Worm (Caenorhabditis elegans) whole organism, mixed stage, embryonic: Measurements from ENCODE around the gene fbxb-22.

ENCODE experiments used
- M03D4.4 ChIP-seq: sonication (generic microtip); optimal IDR thresholded peaks from 2 replicates; lab custom pipeline; 2017; ENCODE audit warnings: mild to moderate bottlenecking, missing genetic modification characterization, missing compliant biosample characterization
- bed-3 ChIP-seq: fragments of 200-800 bp; sonication (Bioruptor generic); optimal IDR thresholded peaks from 3 replicates; lab custom pipeline; 2018; ENCODE audit warnings: mild to moderate bottlenecking, missing genetic modification characterization, moderate library complexity, missing compliant biosample characterization
- blmp-1 ChIP-seq: fragments of 150-350 bp; optimal IDR thresholded peaks from 2 replicates; lab custom pipeline; 2014; ENCODE audit warnings: missing biosample characterization, missing genetic modification characterization
- ceh-39 ChIP-seq: fragments of 150-350 bp; optimal IDR thresholded peaks from 2 replicates; lab custom pipeline; 2014; ENCODE audit warnings: missing biosample characterization, missing genetic modification characterization
- ceh-43 ChIP-seq: fragments of 200-800 bp; sonication (Bioruptor generic); optimal IDR thresholded peaks from 2 replicates; lab custom pipeline; 2018; ENCODE audit warnings: mild to moderate bottlenecking, missing genetic modification characterization, moderate library complexity, missing compliant biosample characterization
- ceh-83 ChIP-seq: fragments of 200-800 bp; sonication (Bioruptor generic); optimal IDR thresholded peaks from 2 replicates; lab custom pipeline; 2018; ENCODE audit warnings: mild to moderate bottlenecking, missing genetic modification characterization, missing compliant biosample characterization
- ces-1 ChIP-seq: fragments of 150-350 bp; optimal IDR thresholded peaks from 2 replicates; lab custom pipeline; 2014; ENCODE audit warnings: missing biosample characterization, missing genetic modification reagents, missing genetic modification characterization
- cnd-1 ChIP-seq: fragments of 200-800 bp; sonication (Bioruptor generic); optimal IDR thresholded peaks from 2 replicates; lab custom pipeline; 2018; ENCODE audit warnings: mild to moderate bottlenecking, missing genetic modification characterization, missing compliant biosample characterization
- drap-1 ChIP-seq: fragments of 200-800 bp; sonication (Bioruptor generic); optimal IDR thresholded peaks from 3 replicates; lab custom pipeline; 2018; ENCODE audit warnings: mild to moderate bottlenecking, missing genetic modification characterization, missing compliant biosample characterization
- elt-1 ChIP-seq: sonication (generic microtip); optimal IDR thresholded peaks from 2 replicates; lab custom pipeline; 2017; ENCODE audit warnings: missing genetic modification characterization, mild to moderate bottlenecking, missing compliant biosample characterization, antibody characterized with exemption, moderate library complexity, borderline replicate concordance; ENCODE audit not compliant: insufficient read depth
- elt-3 ChIP-seq: fragments of 150-350 bp; optimal IDR thresholded peaks from 2 replicates; lab custom pipeline; 2014; ENCODE audit warnings: missing biosample characterization, missing genetic modification characterization
- flh-1 ChIP-seq: fragments of 200-800 bp; sonication (Bioruptor generic); optimal IDR thresholded peaks from 2 replicates; lab custom pipeline; 2018; ENCODE audit warnings: mild to moderate bottlenecking, missing genetic modification characterization, moderate library complexity, missing compliant biosample characterization
- ham-2 ChIP-seq: fragments of 200-800 bp; sonication (Bioruptor generic); optimal IDR thresholded peaks from 2 replicates; lab custom pipeline; 2018; ENCODE audit warnings: mild to moderate bottlenecking, missing genetic modification characterization, missing compliant biosample characterization
- hlh-1 ChIP-seq: fragments of 150-350 bp; optimal IDR thresholded peaks from 2 replicates; lab custom pipeline; 2014; ENCODE audit warnings: missing biosample characterization, missing genetic modification reagents, missing genetic modification characterization
- lin-13 ChIP-seq: fragments of 150-350 bp; optimal IDR thresholded peaks from 2 replicates; lab custom pipeline; 2014; ENCODE audit warnings: missing biosample characterization, missing genetic modification characterization
- lin-32 ChIP-seq: fragments of 200-800 bp; sonication (Bioruptor generic); optimal IDR thresholded peaks from 2 replicates; lab custom pipeline; 2018; ENCODE audit warnings: mild to moderate bottlenecking, missing genetic modification characterization, missing compliant biosample characterization
- lsy-2 ChIP-seq: fragments of 150-350 bp; optimal IDR thresholded peaks from 2 replicates; lab custom pipeline; 2014; ENCODE audit warnings: missing biosample characterization, missing genetic modification characterization
- mab-5 ChIP-seq: fragments of 150-350 bp; optimal IDR thresholded peaks from 2 replicates; lab custom pipeline; 2014; ENCODE audit warnings: missing biosample characterization, missing genetic modification characterization
- mep-1 ChIP-seq: fragments of 150-350 bp; optimal IDR thresholded peaks from 2 replicates; lab custom pipeline; 2017; ENCODE audit warnings: missing biosample characterization, missing genetic modification reagents, missing genetic modification characterization, inconsistent platforms
- mls-2 ChIP-seq: sonication (generic microtip); optimal IDR thresholded peaks from 2 replicates; lab custom pipeline; 2016; ENCODE audit warnings: mild to moderate bottlenecking, missing genetic modification characterization, moderate library complexity, missing compliant biosample characterization
- nhr-12 ChIP-seq: fragments of 150-350 bp; optimal IDR thresholded peaks from 2 replicates; lab custom pipeline; 2014; ENCODE audit warnings: missing biosample characterization, missing genetic modification characterization
- nhr-237 ChIP-seq: fragments of 150-350 bp; optimal IDR thresholded peaks from 2 replicates; lab custom pipeline; 2014; ENCODE audit warnings: missing biosample characterization, missing genetic modification characterization
- nhr-28 ChIP-seq: fragments of 150-350 bp; optimal IDR thresholded peaks from 2 replicates; lab custom pipeline; 2014; ENCODE audit warnings: missing biosample characterization, missing genetic modification characterization
- nhr-76 ChIP-seq: sonication (generic microtip); optimal IDR thresholded peaks from 2 replicates; lab custom pipeline; 2017; ENCODE audit warnings: missing biosample characterization, missing genetic modification characterization
- pha-4 ChIP-seq: fragments of 150-350 bp; optimal IDR thresholded peaks from 2 replicates; lab custom pipeline; 2018; ENCODE audit warnings: missing biosample characterization, missing genetic modification reagents, missing genetic modification characterization
- sem-2 ChIP-seq: fragments of 200-800 bp; sonication (Bioruptor generic); optimal IDR thresholded peaks from 2 replicates; lab custom pipeline; 2018; ENCODE audit warnings: mild to moderate bottlenecking, missing genetic modification characterization, missing compliant biosample characterization
- snpc-4 ChIP-seq: fragments of 150-350 bp; optimal IDR thresholded peaks from 2 replicates; lab custom pipeline; 2014; ENCODE audit warnings: missing biosample characterization, missing genetic modification characterization
- sptf-1 ChIP-seq: sonication (generic microtip); optimal IDR thresholded peaks from 2 replicates; lab custom pipeline; 2017; ENCODE audit warnings: mild to moderate bottlenecking, missing genetic modification characterization, moderate library complexity, missing compliant biosample characterization
- tbx-8 ChIP-seq: fragments of 200-800 bp; sonication (Bioruptor generic); optimal IDR thresholded peaks from 2 replicates; lab custom pipeline; 2018; ENCODE audit warnings: mild to moderate bottlenecking, missing genetic modification characterization, moderate library complexity, missing compliant biosample characterization
- unc-120 ChIP-seq: sonication (generic microtip); optimal IDR thresholded peaks from 2 replicates; lab custom pipeline; 2017; ENCODE audit warnings: missing genetic modification characterization, missing compliant biosample characterization; ENCODE audit not compliant: poor library complexity, severe bottlenecking
- unc-39 ChIP-seq: fragments of 150-350 bp; optimal IDR thresholded peaks from 2 replicates; lab custom pipeline; 2014; ENCODE audit warnings: missing biosample characterization, missing genetic modification characterization
- unc-62 ChIP-seq: fragments of 150-350 bp; optimal IDR thresholded peaks from 2 replicates; lab custom pipeline; 2014; ENCODE audit warnings: missing biosample characterization, missing genetic modification reagents, missing genetic modification characterization
- zip-8 ChIP-seq: fragments of 150-350 bp; optimal IDR thresholded peaks from 2 replicates; lab custom pipeline; 2014; ENCODE audit warnings: missing biosample characterization, missing genetic modification characterization
- ztf-11 ChIP-seq: fragments of 150-350 bp; optimal IDR thresholded peaks from 2 replicates; lab custom pipeline; 2014; ENCODE audit warnings: missing biosample characterization, missing genetic modification characterization

The fbxb-22 gene

ce11 chrIII:11909778-11910177 lies 26.2 kb upstream of the fbxb-22 start, which contains the start of gene faah-4:
Gene faah-4, minus strand, starts transcription at chrIII:11909878.
- TF ChIP-seq unc-62 (GFP tag; lab: Kevin White, UChicago), result no peak
- TF ChIP-seq flh-1, result no peak
- no peak for TF ChIP-seq hlh-1 (tag; lab: Kevin White, UChicago)
- no peak for TF ChIP-seq ceh-43
- TF ChIP-seq nhr-237 (tag; lab: Kevin White, UChicago), result no peak
- TF ChIP-seq pha-4 (tag; lab: Kevin White, UChicago), result no peak
- no peak for TF ChIP-seq sem-2
- TF ChIP-seq sptf-1 (tag; lab: Kevin White, UChicago), result no peak
- no peak for TF ChIP-seq blmp-1 (tag; lab: Kevin White, UChicago)
- TF ChIP-seq bed-3 (GFP tag; lab: Kevin White, UChicago), result no peak
- TF ChIP-seq M03D4.4 (tag; lab: Kevin White, UChicago), result no peak
- TF ChIP-seq lin-13 (tag; lab: Kevin White, UChicago), result no peak
- TF ChIP-seq elt-1 (tag; lab: Kevin White, UChicago), result no peak
- TF ChIP-seq drap-1 (GFP tag; lab: Kevin White, UChicago), result no peak
- TF ChIP-seq mls-2 (tag; lab: Kevin White, UChicago), result no peak
- TF ChIP-seq lin-32 (GFP tag; lab: Kevin White, UChicago), result no peak
- no peak for TF ChIP-seq unc-39
- no peak for TF ChIP-seq unc-120 (tag; lab: Kevin White, UChicago)
- TF ChIP-seq ces-1, result no peak
- no peak for TF ChIP-seq mab-5

- TF ChIP-seq cnd-1 (no peak), ceh-39 (tag; lab: Kevin White, UChicago) (no peak), nhr-12 (tag; lab: Kevin White, UChicago) (no peak), nhr-237 (tag; lab: Kevin White, UChicago) (no peak), nhr-28 (tag; lab: Kevin White, UChicago) (no peak), unc-39 (no peak), elt-3 (no peak), ztf-11 (tag; lab: Kevin White, UChicago) (no peak), mep-1 (tag; lab: Kevin White, UChicago) (no peak), drap-1 (GFP tag; lab: Kevin White, UChicago) (no peak), lsy-2 (tag; lab: Kevin White, UChicago) (no peak), sptf-1 (tag; lab: Kevin White, UChicago) (no peak), blmp-1 (tag; lab: Kevin White, UChicago) (no peak), elt-1 (tag; lab: Kevin White, UChicago) (no peak), sem-2 (no peak), ces-1 (no peak), pha-4 (tag; lab: Kevin White, UChicago) (no peak), zip-8 (no peak), lin-32 (GFP tag; lab: Kevin White, UChicago) (no peak)
These were observed 25.1 kb upstream of the fbxb-22 start, which contains the start of gene fbxb-24 for ce11 chrIII:11908660-11909059. Gene fbxb-24, plus strand, starts transcription at chrIII:11908960.

ce11 chrIII:11907177-11907576 lies 23.6 kb upstream of the fbxb-22 start, which contains the start of gene sdz-33:
Gene sdz-33, plus strand, starts transcription at chrIII:11907477.
- TF ChIP-seq zip-8 (no peak), mls-2 (tag; lab: Kevin White, UChicago) (no peak), nhr-12 (tag; lab: Kevin White, UChicago) (no peak), blmp-1 (tag; lab: Kevin White, UChicago) (no peak), sem-2 (no peak), elt-1 (tag; lab: Kevin White, UChicago) (no peak), ceh-83 (GFP tag; lab: Kevin White, UChicago) (no peak), nhr-76 (tag; lab: Kevin White, UChicago) (no peak), M03D4.4 (tag; lab: Kevin White, UChicago) (no peak)

- TF ChIP-seq nhr-28 (tag; lab: Kevin White, UChicago) (no peak), flh-1 (no peak), elt-1 (tag; lab: Kevin White, UChicago) (no peak), snpc-4 (tag; lab: Kevin White, UChicago) (no peak), unc-39 (no peak), cnd-1 (no peak), hlh-1 (tag; lab: Kevin White, UChicago) (no peak), drap-1 (GFP tag; lab: Kevin White, UChicago) (no peak), lin-32 (GFP tag; lab: Kevin White, UChicago) (no peak), pha-4 (tag; lab: Kevin White, UChicago) (no peak), sptf-1 (tag; lab: Kevin White, UChicago) (no peak), ceh-43 (no peak), zip-8 (no peak), mep-1 (tag; lab: Kevin White, UChicago) (no peak), ham-2 (GFP tag; lab: Kevin White, UChicago) (no peak), tbx-8 (GFP tag; lab: Kevin White, UChicago) (no peak)
- TF ChIP-seq, all 35 proteins: peak for 0
These were observed 19.2 kb upstream of the fbxb-22 start for ce11 chrIII:11902782-11903181.
